Worm (Caenorhabditis elegans) whole organism, L1 larva: ENCODE results near the gene kvs-2.
A peak's percentile ranks its signal among the peaks of the same experiment; 100 is the strongest.

ENCODE experiments used
- C16A3.4 ChIP-seq: fragments of 150-350 bp; optimal IDR thresholded peaks from 2 replicates; lab custom pipeline; 2014; ENCODE audit warnings: missing biosample characterization, missing genetic modification characterization
- C34B4.2 ChIP-seq: sonication (generic microtip); optimal IDR thresholded peaks from 2 replicates; lab custom pipeline; 2017; ENCODE audit warnings: mild to moderate bottlenecking, missing genetic modification characterization, missing compliant biosample characterization
- F16B12.6 ChIP-seq: fragments of 150-350 bp; optimal IDR thresholded peaks from 2 replicates; lab custom pipeline; 2014; ENCODE audit warnings: missing biosample characterization, missing genetic modification characterization
- aly-2 ChIP-seq: fragments of 150-350 bp; optimal IDR thresholded peaks from 2 replicates; lab custom pipeline; 2014; ENCODE audit warnings: missing biosample characterization, missing genetic modification characterization
- blmp-1 ChIP-seq: fragments of 150-350 bp; optimal IDR thresholded peaks from 2 replicates; lab custom pipeline; 2014; ENCODE audit warnings: missing biosample characterization, missing genetic modification characterization
- ceh-88 ChIP-seq: fragments of 200-800 bp; sonication (Bioruptor generic); IDR thresholded peaks from 2 replicates; pipeline ENCODE4 v1.3.6; 2022; ENCODE audit warnings: missing genetic modification characterization, missing compliant biosample characterization
- dsc-1 ChIP-seq: sonication (generic microtip); optimal IDR thresholded peaks from 2 replicates; lab custom pipeline; 2016; ENCODE audit warnings: mild to moderate bottlenecking, missing genetic modification characterization, missing compliant biosample characterization
- efl-1 ChIP-seq, 4 experiments: fragments of 150-350 bp; optimal IDR thresholded peaks in 3 of 4; peaks in 1 of 4; 1 replicate in 1 of 4; 2 replicates in 3 of 4; lab custom pipeline; 2014; ENCODE audit warnings: missing biosample characterization in 2 of 4, missing genetic modification characterization in 2 of 4, missing genetic modification reagents in 2 of 4
- egl-13 ChIP-seq: sonication (generic microtip); optimal IDR thresholded peaks from 2 replicates; lab custom pipeline; 2016; ENCODE audit warnings: missing genotype, missing genetic modification reagents, missing genetic modification characterization, missing compliant biosample characterization
- elt-2 ChIP-seq: sonication (generic microtip); optimal IDR thresholded peaks from 2 replicates; lab custom pipeline; 2016; ENCODE audit warnings: missing genetic modification characterization, mild to moderate bottlenecking, inconsistent platforms, missing compliant biosample characterization, missing genetic modification reagents
- elt-3 ChIP-seq, 6 experiments: fragments of 150-350 bp in 1 of 6; sonication (generic microtip); optimal IDR thresholded peaks; 2 replicates each; lab custom pipeline; 2017 to 2018; ENCODE audit warnings: missing biosample characterization in 6 of 6, missing genetic modification characterization in 6 of 6, inconsistent platforms in 1 of 6
- fkh-8 ChIP-seq: sonication (generic microtip); optimal IDR thresholded peaks from 2 replicates; lab custom pipeline; 2016; ENCODE audit warnings: mild to moderate bottlenecking, missing genetic modification characterization, missing compliant biosample characterization
- hlh-17 ChIP-seq: fragments of 200-800 bp; sonication (Bioruptor generic); optimal IDR thresholded peaks from 2 replicates; lab custom pipeline; 2018; ENCODE audit warnings: missing genetic modification characterization, mild to moderate bottlenecking, missing compliant biosample characterization, moderate library complexity, borderline replicate concordance
- hlh-4 ChIP-seq: sonication (generic microtip); optimal IDR thresholded peaks from 2 replicates; lab custom pipeline; 2016; ENCODE audit warnings: mild to moderate bottlenecking, missing genetic modification characterization, missing compliant biosample characterization
- hpl-2 ChIP-seq: fragments of 150-350 bp; optimal IDR thresholded peaks from 2 replicates; lab custom pipeline; 2014; ENCODE audit warnings: missing biosample characterization, missing genetic modification reagents, missing genetic modification characterization
- jun-1 ChIP-seq: fragments of 150-350 bp; optimal IDR thresholded peaks from 2 replicates; lab custom pipeline; 2014; ENCODE audit warnings: missing biosample characterization, missing genetic modification reagents, missing genetic modification characterization
- lin-35 ChIP-seq, 2 experiments: fragments of 150-350 bp; optimal IDR thresholded peaks; 2 replicates each; lab custom pipeline; 2014; ENCODE audit warnings: missing biosample characterization in 2 of 2, missing genetic modification characterization in 2 of 2, missing genetic modification reagents in 2 of 2
- lin-39 ChIP-seq: fragments of 150-350 bp; optimal IDR thresholded peaks from 2 replicates; lab custom pipeline; 2014; ENCODE audit warnings: missing biosample characterization, missing genetic modification reagents, missing genetic modification characterization
- lsy-2 ChIP-seq, 2 experiments: fragments of 150-350 bp; optimal IDR thresholded peaks; 2 replicates each; lab custom pipeline; 2014; ENCODE audit warnings: missing biosample characterization in 2 of 2, missing genetic modification characterization in 2 of 2
- mdl-1 ChIP-seq, 2 experiments: fragments of 150-350 bp; optimal IDR thresholded peaks; 2 replicates each; lab custom pipeline; 2014 to 2017; ENCODE audit warnings: missing biosample characterization in 2 of 2, missing genetic modification characterization in 2 of 2, inconsistent platforms in 1 of 2
- nhr-11 ChIP-seq: fragments of 150-350 bp; optimal IDR thresholded peaks from 2 replicates; lab custom pipeline; 2014; ENCODE audit warnings: missing biosample characterization, missing genetic modification characterization
- nhr-20 ChIP-seq: sonication (generic microtip); optimal IDR thresholded peaks from 2 replicates; lab custom pipeline; 2016; ENCODE audit warnings: mild to moderate bottlenecking, missing genetic modification characterization, missing compliant biosample characterization
- nhr-47 ChIP-seq: sonication (generic microtip); optimal IDR thresholded peaks from 2 replicates; lab custom pipeline; 2016; ENCODE audit warnings: mild to moderate bottlenecking, missing genetic modification characterization, moderate library complexity, missing compliant biosample characterization
- nhr-71 ChIP-seq: sonication (generic microtip); optimal IDR thresholded peaks from 2 replicates; lab custom pipeline; 2016; ENCODE audit warnings: mild to moderate bottlenecking, missing genetic modification characterization, moderate library complexity, missing compliant biosample characterization
- nhr-76 ChIP-seq: sonication (generic microtip); optimal IDR thresholded peaks from 2 replicates; lab custom pipeline; 2017; ENCODE audit warnings: missing biosample characterization, missing genetic modification characterization
- nhr-77 ChIP-seq: fragments of 150-350 bp; optimal IDR thresholded peaks from 2 replicates; lab custom pipeline; 2014; ENCODE audit warnings: missing biosample characterization, missing genetic modification characterization
- nhr-85 ChIP-seq: sonication (generic microtip); peaks from one replicate; lab custom pipeline; 2016; ENCODE audit warnings: missing genetic modification characterization, inconsistent platforms, missing compliant biosample characterization
- skn-1 ChIP-seq: fragments of 150-350 bp; optimal IDR thresholded peaks from 2 replicates; lab custom pipeline; 2014; ENCODE audit warnings: missing biosample characterization, missing genetic modification characterization
- snpc-4 ChIP-seq: fragments of 150-350 bp; optimal IDR thresholded peaks from 2 replicates; lab custom pipeline; 2014; ENCODE audit warnings: missing biosample characterization, missing genetic modification characterization
- snu-23 ChIP-seq: sonication (generic microtip); optimal IDR thresholded peaks from 2 replicates; lab custom pipeline; 2016; ENCODE audit warnings: missing genetic modification characterization, missing compliant biosample characterization
- tlp-1 ChIP-seq: fragments of 150-350 bp; optimal IDR thresholded peaks from 2 replicates; lab custom pipeline; 2014; ENCODE audit warnings: missing biosample characterization, missing genetic modification characterization
- zip-4 ChIP-seq: fragments of 200-800 bp; sonication (Bioruptor generic); optimal IDR thresholded peaks from 2 replicates; lab custom pipeline; 2018; ENCODE audit warnings: mild to moderate bottlenecking, missing genetic modification characterization, moderate library complexity, missing compliant biosample characterization
- ztf-4 ChIP-seq: fragments of 150-350 bp; optimal IDR thresholded peaks from 2 replicates; lab custom pipeline; 2014; ENCODE audit warnings: missing biosample characterization, missing genetic modification characterization

The kvs-2 gene

DNA sequence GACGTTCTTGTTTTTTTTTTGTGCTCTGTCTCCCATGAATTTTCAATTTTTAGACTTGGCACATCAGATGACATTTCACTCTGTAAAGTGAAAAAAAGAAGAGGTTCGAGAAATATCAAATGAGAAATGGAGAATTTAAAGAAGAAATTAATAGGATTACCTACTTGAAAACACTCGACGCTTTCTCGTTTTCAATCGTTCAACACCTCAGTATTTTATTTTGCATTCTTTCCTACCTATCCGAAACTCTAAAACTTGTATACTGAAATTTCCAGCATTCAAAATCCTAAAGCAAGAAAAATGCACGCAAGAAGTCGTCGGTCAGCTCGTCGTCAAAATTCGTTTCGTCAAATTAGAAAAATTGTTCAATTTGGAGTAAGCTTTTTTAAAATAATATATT is at the start of gene kvs-2:
Gene kvs-2, plus strand, starts transcription at position 301 of the 400 bp plus-strand sequence.
- no peak for TF ChIP-seq elt-2
- TF ChIP-seq nhr-77 (tag; lab: Kevin White, UChicago) = no peak
- no peak for TF ChIP-seq mdl-1 (tag; optimal IDR thresholded peaks at IDR 0.05; lab: Kevin White, UChicago)
- no peak for TF ChIP-seq elt-3 (tag; optimal IDR thresholded peaks at IDR 0.05; lab: Kevin White, UChicago)
- TF ChIP-seq, all 84 proteins: peak for 0

DNA sequence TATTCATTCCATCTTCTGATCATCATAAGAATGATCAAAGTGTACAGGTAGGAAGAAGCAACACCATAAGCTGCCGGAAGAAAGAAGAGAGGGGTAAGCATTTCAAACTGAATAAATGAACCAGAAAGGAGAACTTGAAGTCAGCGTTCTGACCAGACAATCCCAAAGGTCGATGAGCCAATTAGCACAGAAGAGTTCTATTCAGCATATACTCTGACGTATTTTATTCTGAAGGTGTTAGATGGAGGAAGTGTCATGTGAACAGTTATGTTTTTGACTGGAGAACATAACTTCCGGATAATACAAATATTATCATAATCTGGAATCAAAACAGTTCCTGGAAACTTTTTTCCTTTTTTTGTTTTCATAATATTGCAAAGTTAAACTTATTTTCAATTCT is 47.1 kb upstream of the kvs-2 start, which contains the start of gene srg-32:
Gene srg-32, minus strand, starts transcription at position 101 of the 400 bp plus-strand sequence.
- TF ChIP-seq blmp-1 (no peak), hlh-4 (tag; lab: Kevin White, UChicago) (no peak), zip-4 (no peak), F16B12.6 (tag; lab: Kevin White, UChicago) (no peak), hpl-2 (GFP tag; lab: Kevin White, UChicago) (no peak), C34B4.2 (no peak), snu-23 (GFP tag; lab: Kevin White, UChicago) (no peak), C16A3.4 (no peak), snpc-4 (tag; lab: Kevin White, UChicago) (no peak), nhr-47 (tag; lab: Kevin White, UChicago) (no peak), jun-1 (tag; lab: Kevin White, UChicago) (no peak), nhr-76 (tag; lab: Kevin White, UChicago) (no peak), nhr-11 (tag; lab: Kevin White, UChicago) (no peak)

DNA sequence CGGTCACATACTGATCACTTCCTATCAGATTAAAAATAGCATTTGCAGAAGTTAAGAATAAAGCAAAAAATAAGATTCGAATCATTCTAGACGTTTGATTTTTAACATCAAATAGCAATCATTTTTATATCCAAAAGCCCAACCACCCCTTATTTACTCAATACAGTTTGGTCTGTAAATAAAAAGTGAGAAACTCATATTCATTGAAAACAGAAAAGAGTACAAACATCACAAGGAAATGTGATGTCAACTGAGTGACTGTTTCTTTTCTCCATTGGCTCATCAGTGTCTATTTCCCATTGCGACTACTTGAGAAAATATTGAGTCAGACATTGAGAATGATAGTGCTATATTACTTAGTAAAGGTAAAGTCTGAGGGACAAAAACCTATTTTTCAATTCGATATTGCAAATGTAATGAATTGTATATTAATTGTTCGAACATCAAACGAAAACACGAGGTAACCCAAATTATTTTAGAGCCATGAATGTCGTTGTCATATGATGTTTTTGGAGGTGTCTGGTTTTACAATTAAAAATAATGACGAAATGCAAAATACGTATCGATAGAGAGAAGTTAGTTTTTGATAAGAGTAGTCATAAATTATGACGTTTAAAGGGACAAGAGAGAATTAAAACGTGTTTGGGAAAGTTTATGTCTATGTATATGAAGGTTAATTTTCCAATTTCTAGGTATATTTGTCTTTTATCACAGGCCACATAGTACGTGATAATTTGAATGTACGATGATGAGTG is 45.9 kb upstream of the kvs-2 start, which contains the start of gene ttr-23:
Gene ttr-23, minus strand, starts transcription at position 87 of the 755 bp plus-strand sequence.
- peak; percentile 32 for TF ChIP-seq nhr-20 (tag; lab: Kevin White, UChicago)
- peak; percentile 24 for TF ChIP-seq tlp-1 (tag; lab: Kevin White, UChicago)
- TF ChIP-seq efl-1 (optimal IDR thresholded peaks at IDR 0.05; lab: Kevin White, UChicago) = no peak
- TF ChIP-seq efl-1 (GFP tag; optimal IDR thresholded peaks at IDR 0.05 in 1 of 2; lab: Kevin White, UChicago) = peak in 1 of 2 experiments; percentile 36
- TF ChIP-seq elt-2 = peak; percentile 83
- peak; percentile 66 for TF ChIP-seq nhr-85 (tag; lab: Kevin White, UChicago)
- TF ChIP-seq lsy-2 (tag; optimal IDR thresholded peaks at IDR 0.05; lab: Kevin White, UChicago) = no peak
- TF ChIP-seq skn-1 (tag; lab: Kevin White, UChicago) = no peak
- peak in 1 of 2 experiments; percentile 43 for TF ChIP-seq lin-35 (GFP tag; optimal IDR thresholded peaks at IDR 0.05; lab: Kevin White, UChicago)
- TF ChIP-seq egl-13 (tag; lab: Kevin White, UChicago) = no peak
- peak; percentile 62 for TF ChIP-seq nhr-71 (tag; lab: Kevin White, UChicago)

DNA sequence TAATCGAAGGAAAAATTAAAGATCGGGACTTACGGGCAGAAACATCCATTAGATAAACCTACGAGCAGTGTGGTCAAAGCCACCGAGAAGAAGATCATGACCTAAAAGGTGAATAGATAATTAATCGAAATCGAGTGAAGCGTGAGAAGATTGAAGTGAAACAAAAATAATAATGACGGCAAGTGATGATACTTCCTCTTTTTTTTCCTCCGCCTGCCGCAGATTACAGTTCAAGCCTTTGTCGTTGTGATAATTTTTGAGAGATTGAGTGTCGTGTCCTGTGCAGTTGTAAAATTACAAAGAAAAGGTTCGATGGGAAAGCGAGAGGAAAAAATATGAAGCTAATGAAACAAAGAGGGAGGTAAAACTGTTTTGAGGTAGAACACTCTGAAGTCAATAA is 43.3 kb upstream of the kvs-2 start, which contains the start of gene T21C9.9:
Gene T21C9.9, minus strand, starts transcription at position 101 of the 400 bp plus-strand sequence.
- TF ChIP-seq dsc-1 (tag; lab: Kevin White, UChicago) (no peak), F16B12.6 (tag; lab: Kevin White, UChicago) (no peak), fkh-8 (tag; lab: Kevin White, UChicago) (no peak), nhr-20 (tag; lab: Kevin White, UChicago) (no peak), nhr-76 (tag; lab: Kevin White, UChicago) (no peak), lin-35 (GFP tag; optimal IDR thresholded peaks at IDR 0.05; lab: Kevin White, UChicago) (no peak), snu-23 (GFP tag; lab: Kevin White, UChicago) (no peak), lin-39 (tag; lab: Kevin White, UChicago) (no peak), hpl-2 (GFP tag; lab: Kevin White, UChicago) (no peak), hlh-17 (no peak), ceh-88 (GFP tag; lab: Robert Waterston, UW) (no peak), elt-3 (tag; optimal IDR thresholded peaks at IDR 0.05; lab: Kevin White, UChicago) (no peak), ztf-4 (no peak), aly-2 (tag; lab: Kevin White, UChicago) (no peak)
